Worm (Caenorhabditis elegans): Measurements from ENCODE around the gene glb-22.

glb-22 gene

ce11 chrV:14640769-14641168 lies 40.7 kb downstream of the glb-22 start, which contains the start of gene C54G10.1:
TSS of gene C54G10.1 (plus strand) at chrV:14641101.
- TF ChIP-seq pag-3 (tag; optimal IDR thresholded peaks at IDR 0.05; ENCODE audit: borderline replicate concordance) (no peak), Y22D7AL.16 (tag; optimal IDR thresholded peaks at IDR 0.05) (no peak), ceh-48 (tag; optimal IDR thresholded peaks at IDR 0.05) (no peak), unc-3 (GFP tag; conservative IDR thresholded peaks at IDR 0.05) (no peak), unc-3 (tag; optimal IDR thresholded peaks at IDR 0.05) (no peak), ceh-2 (tag; optimal IDR thresholded peaks at IDR 0.05) (no peak), ceh-45 (GFP tag; IDR thresholded peaks at IDR 0.05) (no peak), T23F11.4 (GFP tag; optimal IDR thresholded peaks at IDR 0.05) (no peak), madf-2 (tag; optimal IDR thresholded peaks at IDR 0.05) (no peak), unc-55 (GFP tag; optimal IDR thresholded peaks at IDR 0.05) (no peak), unc-42 (tag; optimal IDR thresholded peaks at IDR 0.05) (no peak), C08G9.2 (tag; optimal IDR thresholded peaks at IDR 0.05) (no peak), lin-11 (tag; optimal IDR thresholded peaks at IDR 0.05) (no peak), ztf-16 (tag; optimal IDR thresholded peaks at IDR 0.05) (no peak), ahr-1 (tag; optimal IDR thresholded peaks at IDR 0.05) (no peak), hlh-8 (tag; optimal IDR thresholded peaks at IDR 0.05) (no peak), syd-9 (tag; optimal IDR thresholded peaks at IDR 0.05) (no peak), ref-2 (tag; optimal IDR thresholded peaks at IDR 0.05) (no peak), C38D4.7 (GFP tag; optimal IDR thresholded peaks at IDR 0.05) (no peak)

ce11 chrV:14642016-14642415 lies 41.9 kb downstream of the glb-22 start:
- TF ChIP-seq nfya-1 (tag; optimal IDR thresholded peaks at IDR 0.05) (no peak), ceh-34 (tag; optimal IDR thresholded peaks at IDR 0.05) (no peak), C38D4.7 (GFP tag; optimal IDR thresholded peaks at IDR 0.05) (no peak), dve-1 (tag; optimal IDR thresholded peaks at IDR 0.05) (no peak), K02D7.2 (tag; optimal IDR thresholded peaks at IDR 0.05) (no peak), zip-5 (tag; optimal IDR thresholded peaks at IDR 0.05) (no peak), ceh-9 (tag; optimal IDR thresholded peaks at IDR 0.05) (no peak), sox-4 (tag; optimal IDR thresholded peaks at IDR 0.05) (no peak), lim-6 (tag; optimal IDR thresholded peaks at IDR 0.05) (no peak), pag-3 (tag; optimal IDR thresholded peaks at IDR 0.05; ENCODE audit: borderline replicate concordance) (no peak), pha-2 (tag; optimal IDR thresholded peaks at IDR 0.05) (no peak), hlh-6 (tag; optimal IDR thresholded peaks at IDR 0.05) (no peak), ceh-19 (GFP tag; optimal IDR thresholded peaks at IDR 0.05) (no peak)

ce11 chrV:14645817-14646789 lies 46.0 kb downstream of the glb-22 start, which contains the start of the genes rfc-1 and pmp-3:
TSS of gene rfc-1 (minus strand) at chrV:14645979.
TSS of gene pmp-3 (plus strand) at chrV:14646739.
- TF ChIP-seq ceh-31 (tag; optimal IDR thresholded peaks at IDR 0.05) (peak; percentile 15), odd-2 (tag; optimal IDR thresholded peaks at IDR 0.05) (no peak), nfya-1 (tag; optimal IDR thresholded peaks at IDR 0.05) (peak; percentile 18)

ce11 chrV:14648825-14649224 lies 48.8 kb downstream of the glb-22 start:
- TF ChIP-seq ceh-31 (tag; optimal IDR thresholded peaks at IDR 0.05): peak; percentile 9
- no peak for TF ChIP-seq elt-2 (tag; optimal IDR thresholded peaks at IDR 0.05)
- TF ChIP-seq unc-55 (GFP tag; optimal IDR thresholded peaks at IDR 0.05): no peak
- no peak for TF ChIP-seq ceh-30 (tag; optimal IDR thresholded peaks at IDR 0.05)
- no peak for TF ChIP-seq ztf-16 (tag; optimal IDR thresholded peaks at IDR 0.05)
- TF ChIP-seq ref-2 (tag; optimal IDR thresholded peaks at IDR 0.05): no peak
- no peak for TF ChIP-seq ahr-1 (tag; optimal IDR thresholded peaks at IDR 0.05)
- TF ChIP-seq nhr-11 (tag; optimal IDR thresholded peaks at IDR 0.05): no peak
- TF ChIP-seq unc-42 (tag; optimal IDR thresholded peaks at IDR 0.05): peak; percentile 30
